Fruit fly (Drosophila melanogaster) whole organism, embryonic: ENCODE data around the gene N.

Source experiments
- CG11093 ChIP-seq: fragments of 200-800 bp; sonication (Bioruptor generic); IDR thresholded peaks from 3 replicates; pipeline ENCODE4 v1.3.6; 2022; ENCODE audit warnings: missing biosample characterization, missing genetic modification characterization
- CG11247 ChIP-seq: fragments of 200-800 bp; sonication (Bioruptor generic); IDR thresholded peaks from 2 replicates; pipeline ENCODE4 v1.3.6; 2022; ENCODE audit warnings: missing biosample characterization, missing genetic modification characterization
- CG12391 ChIP-seq: fragments of 200-800 bp; sonication (Bioruptor generic); optimal IDR thresholded peaks from 3 replicates; lab custom pipeline; 2018; ENCODE audit warnings: missing biosample characterization, mild to moderate bottlenecking, missing genetic modification characterization, moderate library complexity
- CG13624 ChIP-seq: fragments of 200-800 bp; sonication (Bioruptor generic); optimal IDR thresholded peaks from 2 replicates; lab custom pipeline; 2016; ENCODE audit warnings: missing biosample characterization, missing genetic modification characterization
- CG13894 ChIP-seq: fragments of 200-800 bp; sonication (Bioruptor generic); optimal IDR thresholded peaks from 3 replicates; lab custom pipeline; 2018; ENCODE audit warnings: missing biosample characterization, mild to moderate bottlenecking, missing genetic modification characterization, moderate library complexity
- CG14014 ChIP-seq: fragments of 200-800 bp; sonication (Bioruptor generic); IDR thresholded peaks from 2 replicates; pipeline ENCODE4 v1.3.6; 2022; ENCODE audit warnings: missing biosample characterization, missing genetic modification characterization
- CG17359 ChIP-seq: fragments of 200-800 bp; sonication (Bioruptor generic); optimal IDR thresholded peaks from 3 replicates; lab custom pipeline; 2018; ENCODE audit warnings: missing biosample characterization, mild to moderate bottlenecking, missing genetic modification characterization, moderate library complexity
- CG2712 ChIP-seq: fragments of 200-800 bp; optimal IDR thresholded peaks from 3 replicates; lab custom pipeline; 2019; ENCODE audit warnings: missing biosample characterization, mild to moderate bottlenecking, missing genetic modification characterization, moderate library complexity
- CG31388 ChIP-seq: fragments of 200-800 bp; sonication (Bioruptor generic); optimal IDR thresholded peaks from 2 replicates; lab custom pipeline; 2016; ENCODE audit warnings: missing biosample characterization, missing genetic modification characterization
- CG31441 ChIP-seq: fragments of 200-800 bp; sonication (Bioruptor generic); IDR thresholded peaks from 2 replicates; pipeline ENCODE4 v1.3.6; 2022; ENCODE audit warnings: missing biosample characterization, missing genetic modification characterization
- CG4424 ChIP-seq: fragments of 200-800 bp; sonication (Bioruptor generic); optimal IDR thresholded peaks from 3 replicates; lab custom pipeline; 2016; ENCODE audit warnings: missing biosample characterization, missing genetic modification characterization
- CG8089 ChIP-seq: fragments of 200-800 bp; sonication (Bioruptor generic); optimal IDR thresholded peaks from 3 replicates; lab custom pipeline; 2016; ENCODE audit warnings: missing biosample characterization, missing genetic modification characterization
- Chrac-16 ChIP-seq: fragments of 200-800 bp; sonication (Bioruptor generic); optimal IDR thresholded peaks from 3 replicates; lab custom pipeline; 2016; ENCODE audit warnings: missing biosample characterization, missing genetic modification characterization
- CkIIα-i1 ChIP-seq: fragments of 200-800 bp; sonication (Bioruptor generic); IDR thresholded peaks from 2 replicates; pipeline ENCODE4 v1.3.6; 2022; ENCODE audit warnings: missing biosample characterization, missing genetic modification characterization
- CrebB ChIP-seq: fragments of 200-800 bp; sonication (Bioruptor generic); optimal IDR thresholded peaks from 3 replicates; lab custom pipeline; 2018; ENCODE audit warnings: missing biosample characterization, mild to moderate bottlenecking, missing genetic modification characterization
- Doc3 ChIP-seq: fragments of 200-800 bp; sonication (Bioruptor generic); IDR thresholded peaks from 3 replicates; pipeline ENCODE4 v1.3.6; 2022; ENCODE audit warnings: missing biosample characterization, missing genetic modification characterization; ENCODE audit not compliant: partially characterized antibody
- E2f1 ChIP-seq: fragments of 200-800 bp; sonication (Bioruptor generic); IDR thresholded peaks from 2 replicates; pipeline ENCODE4 v1.3.6; 2022; ENCODE audit warnings: missing biosample characterization, missing genetic modification characterization
- HmgZ ChIP-seq: fragments of 200-800 bp; sonication (Bioruptor generic); optimal IDR thresholded peaks from 2 replicates; lab custom pipeline; 2018; ENCODE audit warnings: missing biosample characterization, mild to moderate bottlenecking, missing genetic modification characterization
- Hr3 ChIP-seq: fragments of 200-800 bp; sonication (Bioruptor generic); optimal IDR thresholded peaks from 3 replicates; lab custom pipeline; 2016; ENCODE audit warnings: missing biosample characterization, missing genetic modification characterization
- Hr51 ChIP-seq, 2 experiments: fragments of 200-800 bp; sonication (Bioruptor generic); optimal IDR thresholded peaks; 2 replicates in 1 of 2; 3 replicates in 1 of 2; lab custom pipeline; 2016 to 2018; ENCODE audit warnings: missing biosample characterization in 2 of 2, missing genetic modification characterization in 2 of 2, mild to moderate bottlenecking in 1 of 2, moderate library complexity in 1 of 2
- Meics ChIP-seq: fragments of 200-800 bp; sonication (Bioruptor generic); optimal IDR thresholded peaks from 2 replicates; lab custom pipeline; 2017; ENCODE audit warnings: missing biosample characterization, mild to moderate bottlenecking, missing genetic modification characterization
- NC2β ChIP-seq: fragments of 200-800 bp; sonication (Bioruptor generic); optimal IDR thresholded peaks from 2 replicates; lab custom pipeline; 2016; ENCODE audit warnings: missing biosample characterization, missing genetic modification characterization
- NK7.1 ChIP-seq: fragments of 200-800 bp; sonication (Bioruptor generic); optimal IDR thresholded peaks from 3 replicates; lab custom pipeline; 2016; ENCODE audit warnings: missing biosample characterization, missing genetic modification characterization
- Nf-YA ChIP-seq: fragments of 200-800 bp; sonication (Bioruptor generic); IDR thresholded peaks from 2 replicates; pipeline ENCODE4 v1.3.6; 2022; ENCODE audit warnings: missing biosample characterization, missing genetic modification characterization
- Oli ChIP-seq: fragments of 200-800 bp; sonication (Bioruptor generic); optimal IDR thresholded peaks from 2 replicates; lab custom pipeline; 2018; ENCODE audit warnings: missing biosample characterization, mild to moderate bottlenecking, missing genetic modification characterization, moderate library complexity
- PHDP ChIP-seq: fragments of 200-800 bp; sonication (Bioruptor generic); optimal IDR thresholded peaks from 3 replicates; lab custom pipeline; 2018; ENCODE audit warnings: missing biosample characterization, mild to moderate bottlenecking, missing genetic modification characterization, moderate library complexity
- Rfx ChIP-seq: fragments of 200-800 bp; sonication (Bioruptor generic); IDR thresholded peaks from 2 replicates; pipeline ENCODE4 v1.3.6; 2022; ENCODE audit warnings: missing biosample characterization, missing genetic modification characterization
- Ssrp ChIP-seq: fragments of 200-800 bp; sonication (Bioruptor generic); optimal IDR thresholded peaks from 2 replicates; lab custom pipeline; 2018; ENCODE audit warnings: missing biosample characterization, mild to moderate bottlenecking, missing genetic modification characterization, moderate library complexity
- TFAM ChIP-seq: fragments of 200-800 bp; sonication (Bioruptor generic); optimal IDR thresholded peaks from 2 replicates; lab custom pipeline; 2017; ENCODE audit warnings: missing biosample characterization, missing genetic modification characterization, inconsistent platforms
- Xrp1 ChIP-seq: fragments of 200-800 bp; sonication (Bioruptor generic); IDR thresholded peaks from 2 replicates; pipeline ENCODE4 v1.3.6; 2022; ENCODE audit warnings: missing biosample characterization, missing genetic modification characterization
- ase ChIP-seq: fragments of 200-800 bp; sonication (Bioruptor generic); IDR thresholded peaks from 3 replicates; pipeline ENCODE4 v1.3.6; 2022; ENCODE audit warnings: missing biosample characterization, missing genetic modification characterization
- ash1 ChIP-seq: fragments of 200-800 bp; sonication (Bioruptor generic); optimal IDR thresholded peaks from 2 replicates; lab custom pipeline; 2018; ENCODE audit warnings: missing biosample characterization, mild to moderate bottlenecking, missing genetic modification characterization
- bsh ChIP-seq, 2 experiments: fragments of 200-800 bp; sonication (Bioruptor generic); optimal IDR thresholded peaks; 2 replicates each; lab custom pipeline; 2017 to 2018; ENCODE audit warnings: mild to moderate bottlenecking in 2 of 2, missing biosample characterization in 2 of 2, missing genetic modification characterization in 2 of 2, moderate library complexity in 1 of 2
- chn ChIP-seq: fragments of 200-800 bp; sonication (Bioruptor generic); optimal IDR thresholded peaks from 2 replicates; lab custom pipeline; 2016; ENCODE audit warnings: missing biosample characterization, missing genetic modification characterization
- da ChIP-seq: fragments of 200-800 bp; sonication (Bioruptor generic); optimal IDR thresholded peaks from 2 replicates; lab custom pipeline; 2016; ENCODE audit warnings: missing biosample characterization, missing genetic modification characterization
- gsb ChIP-seq: fragments of 200-800 bp; sonication (Bioruptor generic); IDR thresholded peaks from 2 replicates; pipeline ENCODE4 v1.3.6; 2022; ENCODE audit warnings: missing biosample characterization, missing genetic modification characterization
- jigr1 ChIP-seq: fragments of 200-800 bp; sonication (Bioruptor generic); IDR thresholded peaks from 3 replicates; pipeline ENCODE4 v1.3.6; 2022; ENCODE audit warnings: missing biosample characterization, missing genetic modification characterization
- kni ChIP-seq: fragments of 200-800 bp; sonication (Bioruptor generic); optimal IDR thresholded peaks from 3 replicates; lab custom pipeline; 2017; ENCODE audit warnings: mild to moderate bottlenecking, missing biosample characterization, missing genetic modification reagents, missing genetic modification characterization
- lab ChIP-seq: fragments of 200-800 bp; sonication (Bioruptor generic); optimal IDR thresholded peaks from 3 replicates; lab custom pipeline; 2017; ENCODE audit warnings: missing biosample characterization, missing genetic modification characterization, mild to moderate bottlenecking, moderate library complexity, missing genetic modification reagents
- mirr ChIP-seq: fragments of 200-800 bp; sonication (Bioruptor generic); optimal IDR thresholded peaks from 3 replicates; lab custom pipeline; 2018; ENCODE audit warnings: missing biosample characterization, mild to moderate bottlenecking, missing genetic modification characterization
- nom ChIP-seq: fragments of 200-800 bp; sonication (Bioruptor generic); optimal IDR thresholded peaks from 2 replicates; lab custom pipeline; 2017; ENCODE audit warnings: missing biosample characterization, missing genetic modification characterization, mild to moderate bottlenecking, moderate library complexity, missing genetic modification reagents
- phol ChIP-seq: fragments of 200-800 bp; sonication (Bioruptor generic); optimal IDR thresholded peaks from 3 replicates; lab custom pipeline; 2018; ENCODE audit warnings: missing biosample characterization, mild to moderate bottlenecking, missing genetic modification characterization, moderate library complexity
- pita ChIP-seq: fragments of 200-800 bp; sonication (Bioruptor generic); optimal IDR thresholded peaks from 2 replicates; lab custom pipeline; 2017; ENCODE audit warnings: missing biosample characterization, mild to moderate bottlenecking, missing genetic modification characterization
- ranshi ChIP-seq: fragments of 200-800 bp; sonication (Bioruptor generic); IDR thresholded peaks from 2 replicates; pipeline ENCODE4 v1.3.6; 2022; ENCODE audit warnings: missing biosample characterization, missing genetic modification characterization
- sc ChIP-seq, 3 experiments: fragments of >200 bp in 2 of 3; fragments of 200-800 bp in 1 of 3; sonication (Bioruptor generic) in 1 of 3; optimal IDR thresholded peaks; 2 replicates in 2 of 3; 3 replicates in 1 of 3; lab custom pipeline; 2017; ENCODE audit warnings: mild to moderate bottlenecking in 1 of 3, missing biosample characterization in 1 of 3, missing genetic modification characterization in 1 of 3, missing genetic modification reagents in 1 of 3
- slp2 ChIP-seq: fragments of 200-800 bp; sonication (Bioruptor generic); optimal IDR thresholded peaks from 2 replicates; lab custom pipeline; 2016; ENCODE audit warnings: missing biosample characterization, missing genetic modification characterization
- stc ChIP-seq: fragments of 200-800 bp; sonication (Bioruptor generic); IDR thresholded peaks from 2 replicates; pipeline ENCODE4 v1.3.6; 2022; ENCODE audit warnings: missing biosample characterization, missing genetic modification characterization
- twi ChIP-seq: fragments of 200-800 bp; optimal IDR thresholded peaks from 2 replicates; lab custom pipeline; 2019; ENCODE audit warnings: missing biosample characterization, mild to moderate bottlenecking, missing genetic modification characterization, moderate library complexity
- unc-4 ChIP-seq: fragments of 200-800 bp; sonication (Bioruptor generic); IDR thresholded peaks from 2 replicates; pipeline ENCODE4 v1.3.6; 2022; ENCODE audit warnings: missing biosample characterization, missing genetic modification characterization; ENCODE audit not compliant: partially characterized antibody
- zf30C ChIP-seq: fragments of 200-800 bp; sonication (Bioruptor generic); optimal IDR thresholded peaks from 3 replicates; lab custom pipeline; 2018; ENCODE audit warnings: missing biosample characterization, mild to moderate bottlenecking, missing genetic modification characterization

N gene

DNA sequence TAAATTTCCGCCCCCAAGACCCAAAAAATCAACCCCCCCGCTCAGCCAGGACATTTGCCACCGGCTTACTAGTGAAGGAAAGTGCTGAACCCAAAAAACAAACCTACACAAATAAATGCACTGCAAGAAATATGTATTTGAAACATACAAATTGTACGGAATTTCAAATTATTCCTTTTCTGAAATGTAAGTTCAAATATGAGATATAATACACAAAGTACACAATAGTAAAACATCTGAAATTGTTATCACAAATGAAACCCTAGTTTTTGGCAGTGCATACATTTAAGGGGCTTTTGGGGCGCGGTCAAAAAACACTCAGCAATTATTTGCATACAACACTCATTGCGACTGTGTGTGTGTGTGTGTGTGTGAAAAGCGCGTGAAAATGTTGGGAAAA, 59.1 kb downstream of the N start (continued):
- TF ChIP-seq stc (GFP tag; lab: Robert Waterston, UW), result peak; percentile 39; the same call in 1 of the 2 replicates
- peak; percentile 8 for TF ChIP-seq zf30C (GFP tag; lab: Kevin White, UChicago)
- TF ChIP-seq jigr1 (GFP tag; lab: Robert Waterston, UW), result no peak
- TF ChIP-seq lab (GFP tag; lab: Kevin White, UChicago), result peak; percentile 57
- TF ChIP-seq ase (GFP tag; lab: Robert Waterston, UW), result peak; percentile 52; the same call in 1 of the 3 replicates
- TF ChIP-seq CG11247 (GFP tag; lab: Robert Waterston, UW), result peak; percentile 44
- no peak for TF ChIP-seq NC2β (GFP tag; lab: Kevin White, UChicago)
- TF ChIP-seq CG8089 (GFP tag; lab: Kevin White, UChicago), result no peak
- peak; percentile 5 for TF ChIP-seq CG4424 (GFP tag; lab: Kevin White, UChicago)
- TF ChIP-seq Hr3, result no peak
- 0 out of 2 replicates have a peak, but pooled peaks have one; percentile 38 for TF ChIP-seq E2f1 (GFP tag; lab: Robert Waterston, UW)
- peak; percentile 42 for TF ChIP-seq CG14014 (GFP tag; lab: Robert Waterston, UW)
- no peak for TF ChIP-seq CrebB (tag; lab: Kevin White, UChicago)
- no peak for TF ChIP-seq unc-4 (GFP tag; lab: Robert Waterston, UW)
- no peak for TF ChIP-seq CkIIα-i1 (GFP tag; lab: Robert Waterston, UW)
- TF ChIP-seq ash1, result no peak
- TF ChIP-seq CG17359 (tag; lab: Kevin White, UChicago), result peak; percentile 28
- TF ChIP-seq da (GFP tag; lab: Kevin White, UChicago), result no peak
- TF ChIP-seq slp2 (GFP tag; lab: Kevin White, UChicago), result no peak
- peak; percentile 22; the same call in 1 of the 2 replicates for TF ChIP-seq CG31441 (GFP tag; lab: Robert Waterston, UW)
- TF ChIP-seq Xrp1, result peak; percentile 38; the same call in 1 of the 2 replicates
- no peak for TF ChIP-seq HmgZ (tag; lab: Kevin White, UChicago)
- no peak for TF ChIP-seq Nf-YA
- TF ChIP-seq CG2712, result peak; percentile 36
- TF ChIP-seq CG11093 (GFP tag; lab: Robert Waterston, UW), result 0 out of 3 replicates have a peak, but pooled peaks have one; percentile 28
- peak; percentile 19 for TF ChIP-seq phol
- TF ChIP-seq gsb (GFP tag; lab: Robert Waterston, UW), result 0 out of 2 replicates have a peak, but pooled peaks have one; percentile 14
- no peak for TF ChIP-seq NK7.1 (GFP tag; lab: Kevin White, UChicago)
- no peak for TF ChIP-seq nom
- no peak for TF ChIP-seq kni (GFP tag; lab: Kevin White, UChicago)
- peak in 1 of 2 experiments; percentile 30 for TF ChIP-seq bsh (GFP tag; optimal IDR thresholded peaks at IDR 0.05; lab: Kevin White, UChicago)
- no peak for TF ChIP-seq sc (optimal IDR thresholded peaks at IDR 0.05; lab: Kevin White, UChicago)
- no peak for TF ChIP-seq sc (GFP tag; optimal IDR thresholded peaks at IDR 0.05; lab: Kevin White, UChicago)
- peak; percentile 41; the same call in 1 of the 2 replicates for TF ChIP-seq Rfx
- TF ChIP-seq twi (tag; lab: Kevin White, UChicago), result no peak
- no peak for TF ChIP-seq Oli (tag; lab: Kevin White, UChicago)
- TF ChIP-seq Chrac-16 (GFP tag; lab: Kevin White, UChicago), result peak; percentile 3
- TF ChIP-seq CG12391 (tag; lab: Kevin White, UChicago), result peak; percentile 35
- TF ChIP-seq mirr (GFP tag; lab: Kevin White, UChicago), result no peak
- TF ChIP-seq CG13624, result peak; percentile 12
- TF ChIP-seq Hr51 (GFP tag; optimal IDR thresholded peaks at IDR 0.05; lab: Kevin White, UChicago), result peak in 1 of 2 experiments; percentile 51
- TF ChIP-seq Meics, result peak; percentile 30
- TF ChIP-seq Ssrp (tag; lab: Kevin White, UChicago), result peak; percentile 1
- TF ChIP-seq chn, result peak; percentile 8
- TF ChIP-seq CG31388 (GFP tag; lab: Kevin White, UChicago), result no peak
- TF ChIP-seq ranshi (GFP tag; lab: Robert Waterston, UW), result peak; percentile 12; the same call in 1 of the 2 replicates
- TF ChIP-seq pita (GFP tag; lab: Kevin White, UChicago), result no peak
- TF ChIP-seq PHDP (tag; lab: Kevin White, UChicago), result peak; percentile 32
- no peak for TF ChIP-seq TFAM (GFP tag; lab: Kevin White, UChicago)
- no peak for TF ChIP-seq Doc3 (GFP tag; lab: Robert Waterston, UW)
- TF ChIP-seq CG13894, result peak; percentile 2
